Fruit fly (Drosophila melanogaster): ENCODE data around the gene CG11693.

The CG11693 gene

DNA sequence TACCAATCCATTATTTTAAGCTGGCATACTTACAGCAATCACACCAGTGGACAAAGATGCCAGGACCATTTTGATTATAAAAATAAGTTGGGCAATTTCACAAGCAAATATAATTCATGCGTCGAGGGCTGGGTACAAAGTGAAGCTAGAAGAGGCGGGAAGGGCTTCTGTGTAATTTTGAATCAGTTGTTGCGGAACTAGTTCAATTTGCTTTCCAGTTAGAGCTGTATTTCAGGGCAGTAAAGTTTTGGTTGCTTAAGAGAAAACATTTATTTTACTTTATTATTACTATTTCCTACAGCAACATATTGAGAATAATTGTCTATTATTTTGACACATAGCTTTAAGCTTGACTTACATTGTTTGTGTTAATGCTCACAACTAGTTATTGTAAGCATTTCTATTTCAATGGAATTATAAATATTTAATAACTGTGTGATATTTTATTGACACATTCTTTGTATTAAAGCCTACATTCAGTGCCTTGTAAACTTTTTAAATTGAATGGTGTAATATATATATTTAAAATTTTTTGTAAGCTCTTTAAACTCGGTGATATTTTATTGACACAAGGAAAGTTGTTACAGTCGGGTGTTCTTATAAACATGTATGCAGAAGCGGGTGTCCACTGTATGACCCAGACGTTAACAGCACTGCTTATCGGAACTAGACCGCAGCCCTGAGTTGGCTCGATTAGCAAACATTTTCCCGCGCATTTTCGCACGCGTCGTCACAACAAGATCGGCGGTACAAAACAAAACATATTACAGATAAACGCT lies 46.1 kb downstream of the CG11693 start, which contains the start of the genes RPA1 and Mcm2 (continued):
- TF ChIP-seq bab2 (GFP tag; optimal IDR thresholded peaks at IDR 0.05) (peak; percentile 60), CG16779 (GFP tag; IDR thresholded peaks at IDR 0.05) (0 out of 2 replicates have a peak, but pooled peaks have one; percentile 24), CG4424 (GFP tag; optimal IDR thresholded peaks at IDR 0.05) (peak; percentile 84), Scr (GFP tag; IDR thresholded peaks at IDR 0.05; ENCODE audit: partially characterized antibody) (peak; percentile 15; the same call in 1 of the 2 replicates), odd (GFP tag; optimal IDR thresholded peaks at IDR 0.05) (no peak), ham (GFP tag; IDR thresholded peaks at IDR 0.05) (no peak), CG1529 (GFP tag; optimal IDR thresholded peaks at IDR 0.05) (peak; percentile 35), CG11723 (GFP tag; optimal IDR thresholded peaks at IDR 0.05) (peak; percentile 55), abd-A (tag; optimal IDR thresholded peaks at IDR 0.05) (no peak), eve (GFP tag; optimal IDR thresholded peaks at IDR 0.05) (no peak), CG1647 (GFP tag; optimal IDR thresholded peaks at IDR 0.05) (no peak), fd102C (GFP tag; optimal IDR thresholded peaks at IDR 0.05) (no peak), Gug (GFP tag; IDR thresholded peaks at IDR 0.05) (peak; percentile 93), CG10209 (GFP tag; optimal IDR thresholded peaks at IDR 0.05) (peak; percentile 76), BtbVII (GFP tag; optimal IDR thresholded peaks at IDR 0.05) (peak; percentile 55), Abd-B (GFP tag; optimal IDR thresholded peaks at IDR 0.05) (peak; percentile 81), Hsf (GFP tag; optimal IDR thresholded peaks at IDR 0.05) (peak; percentile 74), CG42726 (GFP tag; IDR thresholded peaks at IDR 0.05; ENCODE audit: partially characterized antibody) (0 out of 2 replicates have a peak, but pooled peaks have one; percentile 38), CG12769 (tag; optimal IDR thresholded peaks at IDR 0.05) (no peak), CG17361 (GFP tag; IDR thresholded peaks at IDR 0.05) (peak; percentile 95), CG3407 (GFP tag; optimal IDR thresholded peaks at IDR 0.05) (peak; percentile 38), Oaz (GFP tag; IDR thresholded peaks at IDR 0.05) (0 out of 2 replicates have a peak, but pooled peaks have one; percentile 29), nerfin-1 (tag; optimal IDR thresholded peaks at IDR 0.05) (peak; percentile 64), tx (GFP tag; optimal IDR thresholded peaks at IDR 0.05) (peak; percentile 10), tll (GFP tag; optimal IDR thresholded peaks at IDR 0.05) (no peak), Drgx (GFP tag; IDR thresholded peaks at IDR 0.05) (peak; percentile 72), CG10979 (tag; optimal IDR thresholded peaks at IDR 0.05) (peak; percentile 66), bsh (GFP tag; optimal IDR thresholded peaks at IDR 0.05) (peak in 1 of 2 experiments; percentile 66), p53 (GFP tag; optimal IDR thresholded peaks at IDR 0.05) (peak; percentile 14), CG17359 (tag; optimal IDR thresholded peaks at IDR 0.05) (peak; percentile 63), CG12942 (GFP tag; optimal IDR thresholded peaks at IDR 0.05) (peak; percentile 69), dm (GFP tag; optimal IDR thresholded peaks at IDR 0.05) (peak; percentile 34), nmo (GFP tag; optimal IDR thresholded peaks at IDR 0.05) (peak; percentile 87), CG12236 (GFP tag; optimal IDR thresholded peaks at IDR 0.05) (no peak), Bgb (GFP tag; IDR thresholded peaks at IDR 0.05; ENCODE audit: partially characterized antibody) (peak; percentile 36; the same call in 1 of the 2 replicates), CG13624 (GFP tag; optimal IDR thresholded peaks at IDR 0.05) (peak; percentile 15), pan (optimal IDR thresholded peaks at IDR 0.05) (no peak), pan (GFP tag; optimal IDR thresholded peaks at IDR 0.05 in 1 of 2, IDR thresholded peaks at IDR 0.05 in 1 of 2) (peak in 1 of 2 experiments; percentile 79), toy (GFP tag; IDR thresholded peaks at IDR 0.05) (peak; percentile 67; the same call in 1 of the 2 replicates), HLHmδ (GFP tag; optimal IDR thresholded peaks at IDR 0.05) (peak; percentile 43), repo (GFP tag; optimal IDR thresholded peaks at IDR 0.05) (no peak), CG8089 (GFP tag; optimal IDR thresholded peaks at IDR 0.05) (no peak), vfl (GFP tag; optimal IDR thresholded peaks at IDR 0.05) (no peak), CG4617 (GFP tag; optimal IDR thresholded peaks at IDR 0.05; ENCODE audit: borderline replicate concordance) (peak; percentile 41), Blimp-1 (GFP tag; optimal IDR thresholded peaks at IDR 0.05) (peak; percentile 50), tna (GFP tag; IDR thresholded peaks at IDR 0.05; ENCODE audit: partially characterized antibody) (no peak), croc (GFP tag; conservative IDR thresholded peaks at IDR 0.05) (peak; percentile 56), CG8359 (GFP tag; optimal IDR thresholded peaks at IDR 0.05; ENCODE audit: borderline replicate concordance) (peak; percentile 33)

Measured in whole organism, embryonic.